Worm (Caenorhabditis elegans): ENCODE data around the gene srw-14.

srw-14 gene

DNA sequence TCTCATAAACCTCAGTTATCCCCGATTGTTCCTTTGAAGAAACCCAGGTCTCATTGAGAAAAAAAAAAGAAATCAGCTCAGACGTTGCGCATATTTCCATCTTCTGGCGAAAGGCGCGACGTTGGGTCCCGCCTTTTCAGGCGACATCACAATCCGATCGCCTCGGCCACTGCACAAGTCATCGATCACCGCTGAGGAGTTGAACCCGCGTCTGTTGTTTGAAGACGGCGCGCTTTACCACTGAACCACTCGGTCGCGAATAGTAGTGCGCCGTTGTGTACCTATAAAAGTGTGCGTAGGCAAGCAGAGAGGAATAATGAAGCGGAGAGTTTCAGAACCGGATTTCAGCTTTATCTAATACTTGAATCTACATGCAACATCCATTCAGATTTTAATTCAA, 34.8 kb upstream of the srw-14 start, which contains the start of gene Y75B12B.11 (continued):
- peak; percentile 87 for TF ChIP-seq Y53F4B.3 (GFP tag; IDR thresholded peaks at IDR 0.05)
- TF ChIP-seq lag-1 (GFP tag; IDR thresholded peaks at IDR 0.05) = 0 out of 2 replicates have a peak, but pooled peaks have one; percentile 52
- TF ChIP-seq him-1 (tag; optimal IDR thresholded peaks at IDR 0.05) = peak; percentile 87
- TF ChIP-seq akir-1 (GFP tag; optimal IDR thresholded peaks at IDR 0.05) = peak; percentile 40
- peak; percentile 68 for TF ChIP-seq gei-17 (GFP tag; optimal IDR thresholded peaks at IDR 0.05)
- peak; percentile 49 for TF ChIP-seq dpl-1 (GFP tag; optimal IDR thresholded peaks at IDR 0.05)
- TF ChIP-seq ztf-25 (GFP tag; IDR thresholded peaks at IDR 0.05) = peak; percentile 96
- TF ChIP-seq snpc-4 (GFP tag; optimal IDR thresholded peaks at IDR 0.05) = peak; percentile 77
- TF ChIP-seq snpc-4 (tag; optimal IDR thresholded peaks at IDR 0.05) = peak; percentile 47 to 87 (median 82)
- TF ChIP-seq Y67H2A.10 (GFP tag; conservative IDR thresholded peaks at IDR 0.05) = no peak
- TF ChIP-seq F22D6.2 (tag; optimal IDR thresholded peaks at IDR 0.05) = peak; percentile 82
- peak; percentile 98 for TF ChIP-seq zim-3 (tag; optimal IDR thresholded peaks at IDR 0.05)
- TF ChIP-seq F10E7.11 (tag; optimal IDR thresholded peaks at IDR 0.05) = peak; percentile 76
- peak; percentile 90 for TF ChIP-seq snpc-1.3 (tag; optimal IDR thresholded peaks at IDR 0.05; ENCODE audit: insufficient read depth)
- peak; percentile 98 for TF ChIP-seq die-1 (tag; optimal IDR thresholded peaks at IDR 0.05)
- TF ChIP-seq B0019.2 (GFP tag; conservative IDR thresholded peaks at IDR 0.05) = peak; percentile 62
- peak; percentile 96 for TF ChIP-seq egl-44 (GFP tag; IDR thresholded peaks at IDR 0.05)
- peak; percentile 95 for TF ChIP-seq hsf-1 (GFP tag; IDR thresholded peaks at IDR 0.05)
- TF ChIP-seq snpc-3.4 (tag; optimal IDR thresholded peaks at IDR 0.05) = peak; percentile 85
- peak; percentile 97 for TF ChIP-seq nhr-27 (tag; optimal IDR thresholded peaks at IDR 0.05)
- peak; percentile 86 for TF ChIP-seq sptf-2 (GFP tag; optimal IDR thresholded peaks at IDR 0.05)
- TF ChIP-seq ets-4 (GFP tag; optimal IDR thresholded peaks at IDR 0.05) = peak; percentile 87
- TF ChIP-seq ztf-26 (tag; optimal IDR thresholded peaks at IDR 0.05) = peak; percentile 95
- TF ChIP-seq T07F8.4 (tag; optimal IDR thresholded peaks at IDR 0.05) = peak; percentile 91
- TF ChIP-seq somi-1 (GFP tag; optimal IDR thresholded peaks at IDR 0.05) = peak; percentile 61
- peak; percentile 61 for TF ChIP-seq xnd-1 (tag; optimal IDR thresholded peaks at IDR 0.05)
- TF ChIP-seq Y56A3A.18 (GFP tag; IDR thresholded peaks at IDR 0.05) = peak; percentile 98
- TF ChIP-seq Y53G8AR.9 (GFP tag; conservative IDR thresholded peaks at IDR 0.05) = peak; percentile 95
- TF ChIP-seq F33H1.4 (GFP tag; IDR thresholded peaks at IDR 0.05) = peak; percentile 62
- peak; percentile 93 for TF ChIP-seq lin-54 (GFP tag; optimal IDR thresholded peaks at IDR 0.05)
- TF ChIP-seq lsl-1 (GFP tag; optimal IDR thresholded peaks at IDR 0.05) = peak; percentile 83
- TF ChIP-seq hlh-26 (GFP tag; conservative IDR thresholded peaks at IDR 0.05) = 0 out of 2 replicates have a peak, but pooled peaks have one; percentile 80
- TF ChIP-seq Y95B8A.8 (GFP tag; IDR thresholded peaks at IDR 0.05) = peak; percentile 87; the same call in 1 of the 2 replicates
- TF ChIP-seq D2030.7 (GFP tag; IDR thresholded peaks at IDR 0.05) = peak; percentile 96
- TF ChIP-seq C06A6.2 (GFP tag; conservative IDR thresholded peaks at IDR 0.05) = peak; percentile 80
- peak; percentile 88 for TF ChIP-seq madf-3 (GFP tag; IDR thresholded peaks at IDR 0.05)
- peak; percentile 99 for TF ChIP-seq lin-26 (GFP tag; IDR thresholded peaks at IDR 0.05)
- TF ChIP-seq cebp-1 (GFP tag; IDR thresholded peaks at IDR 0.05) = peak; percentile 67; the same call in 1 of the 2 replicates
- peak; percentile 88 for TF ChIP-seq cebp-1 (tag; optimal IDR thresholded peaks at IDR 0.05)
- no peak for TF ChIP-seq ccch-3 (GFP tag; optimal IDR thresholded peaks at IDR 0.05)
- TF ChIP-seq athp-1 (tag; optimal IDR thresholded peaks at IDR 0.05) = peak; percentile 98
- peak; percentile 85 for TF ChIP-seq ceh-100 (GFP tag; IDR thresholded peaks at IDR 0.05)
- peak; percentile 95 for TF ChIP-seq tlf-1 (GFP tag; optimal IDR thresholded peaks at IDR 0.05)
- TF ChIP-seq atf-7 (tag; optimal IDR thresholded peaks at IDR 0.05) = peak; percentile 95
- TF ChIP-seq F23B12.7 (tag; optimal IDR thresholded peaks at IDR 0.05; ENCODE audit: insufficient read depth) = peak; percentile 89
- TF ChIP-seq sdz-38 (tag; optimal IDR thresholded peaks at IDR 0.05) = no peak
- 0 out of 2 replicates have a peak, but pooled peaks have one; percentile 60 for TF ChIP-seq sea-2 (GFP tag; IDR thresholded peaks at IDR 0.05)
- peak; percentile 93 for TF ChIP-seq mcd-1 (GFP tag; IDR thresholded peaks at IDR 0.05)
